Fruit fly (Drosophila melanogaster): ENCODE data around the gene CG11313.

The CG11313 gene

dm6 chr3R:30770069-30770633 lies 39.2 kb upstream of the CG11313 start:
- TF ChIP-seq bab1 (GFP tag; optimal IDR thresholded peaks at IDR 0.05) (no peak), Mnt (GFP tag; optimal IDR thresholded peaks at IDR 0.05) (no peak), CG1620 (GFP tag; optimal IDR thresholded peaks at IDR 0.05) (no peak), CG33017 (tag; optimal IDR thresholded peaks at IDR 0.05) (no peak), Hr96 (GFP tag; optimal IDR thresholded peaks at IDR 0.05) (no peak), CG14711 (tag; optimal IDR thresholded peaks at IDR 0.05) (no peak), tj (GFP tag; optimal IDR thresholded peaks at IDR 0.05) (no peak), kay (GFP tag; ENCODE audit: borderline replicate concordance) (no peak), Crg-1 (GFP tag; optimal IDR thresholded peaks at IDR 0.05) (no peak), CG12768 (GFP tag; optimal IDR thresholded peaks at IDR 0.05) (no peak), CG11617 (GFP tag; optimal IDR thresholded peaks at IDR 0.05) (no peak), pad (GFP tag; optimal IDR thresholded peaks at IDR 0.05) (no peak), CG7045 (GFP tag; optimal IDR thresholded peaks at IDR 0.05) (no peak), cic (GFP tag; optimal IDR thresholded peaks at IDR 0.05) (no peak), toe (GFP tag; optimal IDR thresholded peaks at IDR 0.05) (no peak), CG7101 (tag; optimal IDR thresholded peaks at IDR 0.05) (no peak), ovo (GFP tag; optimal IDR thresholded peaks at IDR 0.05) (no peak), CG5204 (GFP tag; optimal IDR thresholded peaks at IDR 0.05) (no peak), Clk (GFP tag; optimal IDR thresholded peaks at IDR 0.05) (no peak), cnc (optimal IDR thresholded peaks at IDR 0.05) (no peak)

- TF ChIP-seq CG12768 (GFP tag; optimal IDR thresholded peaks at IDR 0.05) (no peak), CG5204 (GFP tag; optimal IDR thresholded peaks at IDR 0.05) (no peak), Clk (GFP tag; optimal IDR thresholded peaks at IDR 0.05) (no peak), tj (GFP tag; optimal IDR thresholded peaks at IDR 0.05) (no peak), bab1 (GFP tag; optimal IDR thresholded peaks at IDR 0.05) (no peak), Crg-1 (GFP tag; optimal IDR thresholded peaks at IDR 0.05) (no peak), CG7101 (tag; optimal IDR thresholded peaks at IDR 0.05) (no peak), Hr96 (GFP tag; optimal IDR thresholded peaks at IDR 0.05) (no peak), CG33017 (tag; optimal IDR thresholded peaks at IDR 0.05) (no peak), pad (GFP tag; optimal IDR thresholded peaks at IDR 0.05) (no peak), Mnt (GFP tag; optimal IDR thresholded peaks at IDR 0.05) (no peak), CG14711 (tag; optimal IDR thresholded peaks at IDR 0.05) (no peak), kay (GFP tag; ENCODE audit: borderline replicate concordance) (no peak), cic (GFP tag; optimal IDR thresholded peaks at IDR 0.05) (no peak), cnc (optimal IDR thresholded peaks at IDR 0.05) (no peak), ovo (GFP tag; optimal IDR thresholded peaks at IDR 0.05) (no peak), CG7045 (GFP tag; optimal IDR thresholded peaks at IDR 0.05) (no peak), toe (GFP tag; optimal IDR thresholded peaks at IDR 0.05) (no peak), CG11617 (GFP tag; optimal IDR thresholded peaks at IDR 0.05) (no peak), CG1620 (GFP tag; optimal IDR thresholded peaks at IDR 0.05) (no peak)
Measured at dm6 chr3R:30767556-30767955, 36.6 kb upstream of the CG11313 start.

dm6 chr3R:30766922-30767504 lies 36.0 kb upstream of the CG11313 start:
- no peak for TF ChIP-seq CG12768 (GFP tag; optimal IDR thresholded peaks at IDR 0.05)
- no peak for TF ChIP-seq kay (GFP tag; ENCODE audit: borderline replicate concordance)
- TF ChIP-seq CG14711 (tag; optimal IDR thresholded peaks at IDR 0.05) = no peak
- TF ChIP-seq Clk (GFP tag; optimal IDR thresholded peaks at IDR 0.05) = no peak
- no peak for TF ChIP-seq bab1 (GFP tag; optimal IDR thresholded peaks at IDR 0.05)
- no peak for TF ChIP-seq Hr96 (GFP tag; optimal IDR thresholded peaks at IDR 0.05)
- TF ChIP-seq pad (GFP tag; optimal IDR thresholded peaks at IDR 0.05) = no peak
- no peak for TF ChIP-seq cic (GFP tag; optimal IDR thresholded peaks at IDR 0.05)
- TF ChIP-seq Crg-1 (GFP tag; optimal IDR thresholded peaks at IDR 0.05) = no peak

- TF ChIP-seq Mnt (GFP tag; optimal IDR thresholded peaks at IDR 0.05) = no peak
- no peak for TF ChIP-seq CG33017 (tag; optimal IDR thresholded peaks at IDR 0.05)
- no peak for TF ChIP-seq bab1 (GFP tag; optimal IDR thresholded peaks at IDR 0.05)
- TF ChIP-seq cnc (optimal IDR thresholded peaks at IDR 0.05) = no peak
- peak; percentile 86 for TF ChIP-seq pad (GFP tag; optimal IDR thresholded peaks at IDR 0.05)
- TF ChIP-seq CG11617 (GFP tag; optimal IDR thresholded peaks at IDR 0.05) = no peak
- TF ChIP-seq CG12768 (GFP tag; optimal IDR thresholded peaks at IDR 0.05) = peak; percentile 14
- no peak for TF ChIP-seq CG14711 (tag; optimal IDR thresholded peaks at IDR 0.05)
- TF ChIP-seq CG7101 (tag; optimal IDR thresholded peaks at IDR 0.05) = no peak
- TF ChIP-seq ovo (GFP tag; optimal IDR thresholded peaks at IDR 0.05) = no peak
- no peak for TF ChIP-seq toe (GFP tag; optimal IDR thresholded peaks at IDR 0.05)
- no peak for TF ChIP-seq tj (GFP tag; optimal IDR thresholded peaks at IDR 0.05)
- no peak for TF ChIP-seq Crg-1 (GFP tag; optimal IDR thresholded peaks at IDR 0.05)
- TF ChIP-seq CG7045 (GFP tag; optimal IDR thresholded peaks at IDR 0.05) = no peak
Measured at dm6 chr3R:30765306-30766033, 34.5 kb upstream of the CG11313 start, which contains the start of gene zfh1. Gene zfh1 (plus strand): TSS chr3R:30765926.

dm6 chr3R:30764121-30764520 lies 33.2 kb upstream of the CG11313 start:
- TF ChIP-seq pad (GFP tag; optimal IDR thresholded peaks at IDR 0.05) (peak; percentile 27), CG11617 (GFP tag; optimal IDR thresholded peaks at IDR 0.05) (no peak)

dm6 chr3R:30762230-30762629 lies 31.3 kb upstream of the CG11313 start:
- TF ChIP-seq cic (GFP tag; optimal IDR thresholded peaks at IDR 0.05) = no peak
